Fruit fly (Drosophila melanogaster) whole organism, embryonic: ENCODE results near the gene CG8960.
A peak's percentile ranks its signal among the peaks of the same experiment; 100 is the strongest.

Experiments
- Adf1 ChIP-seq: fragments of 200-800 bp; sonication (Bioruptor generic); IDR thresholded peaks from 2 replicates; pipeline ENCODE4 v1.3.6; 2022; ENCODE audit warnings: missing biosample characterization, missing genetic modification characterization
- CG11456 ChIP-seq: fragments of 200-800 bp; sonication (Bioruptor generic); IDR thresholded peaks from 3 replicates; pipeline ENCODE4 v1.3.6; 2022; ENCODE audit warnings: missing biosample characterization, missing genetic modification characterization
- CG11560 ChIP-seq: fragments of 200-800 bp; sonication (Bioruptor generic); IDR thresholded peaks from 3 replicates; pipeline ENCODE4 v1.3.6; 2022; ENCODE audit warnings: missing biosample characterization, missing genetic modification characterization
- CG12744 ChIP-seq: fragments of 200-800 bp; sonication (Bioruptor generic); optimal IDR thresholded peaks from 2 replicates; lab custom pipeline; 2016; ENCODE audit warnings: missing biosample characterization, missing genetic modification characterization
- CG13424 ChIP-seq: fragments of 200-800 bp; sonication (Bioruptor generic); optimal IDR thresholded peaks from 2 replicates; lab custom pipeline; 2019; ENCODE audit warnings: missing biosample characterization, mild to moderate bottlenecking, missing genetic modification characterization, moderate library complexity
- CG13894 ChIP-seq: fragments of 200-800 bp; sonication (Bioruptor generic); optimal IDR thresholded peaks from 3 replicates; lab custom pipeline; 2018; ENCODE audit warnings: missing biosample characterization, mild to moderate bottlenecking, missing genetic modification characterization, moderate library complexity
- CG14441 ChIP-seq: fragments of 200-800 bp; sonication (Bioruptor generic); IDR thresholded peaks from 2 replicates; pipeline ENCODE4 v1.3.6; 2022; ENCODE audit warnings: missing biosample characterization, missing genetic modification characterization
- CG1792 ChIP-seq: fragments of 200-800 bp; sonication (Bioruptor generic); optimal IDR thresholded peaks from 2 replicates; lab custom pipeline; 2016; ENCODE audit warnings: missing biosample characterization, missing genetic modification characterization
- CG2889 ChIP-seq: fragments of 200-800 bp; sonication (Bioruptor generic); IDR thresholded peaks from 3 replicates; pipeline ENCODE4 v1.3.6; 2022; ENCODE audit warnings: missing biosample characterization, missing genetic modification characterization
- CG34224 ChIP-seq: fragments of 200-800 bp; sonication (Bioruptor generic); IDR thresholded peaks from 3 replicates; pipeline ENCODE4 v1.3.6; 2022; ENCODE audit warnings: missing biosample characterization, missing genetic modification characterization; ENCODE audit not compliant: partially characterized antibody
- CG5245 ChIP-seq: fragments of 200-800 bp; sonication (Bioruptor generic); optimal IDR thresholded peaks from 3 replicates; lab custom pipeline; 2016; ENCODE audit warnings: missing biosample characterization, missing genetic modification characterization
- CG5953 ChIP-seq: fragments of 200-800 bp; sonication (Bioruptor generic); IDR thresholded peaks from 2 replicates; pipeline ENCODE4 v1.3.6; 2022; ENCODE audit warnings: missing biosample characterization, missing genetic modification characterization
- CG6813 ChIP-seq: fragments of 200-800 bp; sonication (Bioruptor generic); optimal IDR thresholded peaks from 2 replicates; lab custom pipeline; 2017; ENCODE audit warnings: missing biosample characterization, missing genetic modification characterization, mild to moderate bottlenecking, moderate library complexity, missing genetic modification reagents
- CG7786 ChIP-seq: fragments of 200-800 bp; sonication (Bioruptor generic); optimal IDR thresholded peaks from 2 replicates; lab custom pipeline; 2016; ENCODE audit warnings: missing biosample characterization, missing genetic modification characterization
- CG8924 ChIP-seq: fragments of 200-800 bp; optimal IDR thresholded peaks from 3 replicates; lab custom pipeline; 2019; ENCODE audit warnings: missing biosample characterization, mild to moderate bottlenecking, missing genetic modification characterization, moderate library complexity
- CG9817 ChIP-seq: fragments of 200-800 bp; sonication (Bioruptor generic); optimal IDR thresholded peaks from 2 replicates; lab custom pipeline; 2018; ENCODE audit warnings: missing biosample characterization, mild to moderate bottlenecking, missing genetic modification characterization, moderate library complexity
- Dfd ChIP-seq, 2 experiments: fragments of >200 bp; optimal IDR thresholded peaks; 2 replicates each; lab custom pipeline; 2017; ENCODE audit warnings: missing biosample characterization in 2 of 2, missing genetic modification characterization in 2 of 2
- Dip2 ChIP-seq: fragments of 200-800 bp; sonication (Bioruptor generic); IDR thresholded peaks from 2 replicates; pipeline ENCODE4 v1.3.6; 2022; ENCODE audit warnings: missing biosample characterization, missing genetic modification characterization
- E2f1 ChIP-seq: fragments of 200-800 bp; sonication (Bioruptor generic); IDR thresholded peaks from 2 replicates; pipeline ENCODE4 v1.3.6; 2022; ENCODE audit warnings: missing biosample characterization, missing genetic modification characterization
- Fer3 ChIP-seq: fragments of 200-800 bp; sonication (Bioruptor generic); optimal IDR thresholded peaks from 2 replicates; lab custom pipeline; 2018; ENCODE audit warnings: missing biosample characterization, mild to moderate bottlenecking, missing genetic modification characterization, moderate library complexity
- H2.0 ChIP-seq: fragments of 200-800 bp; sonication (Bioruptor generic); IDR thresholded peaks from 2 replicates; pipeline ENCODE4 v1.3.6; 2022; ENCODE audit warnings: missing biosample characterization, missing genetic modification characterization
- HLH4C ChIP-seq: fragments of 200-800 bp; sonication (Bioruptor generic); IDR thresholded peaks from 3 replicates; pipeline ENCODE4 v1.3.6; 2022; ENCODE audit warnings: missing biosample characterization, missing genetic modification characterization; ENCODE audit not compliant: partially characterized antibody
- Hr78 ChIP-seq, 2 experiments: fragments of 200-800 bp in 1 of 2; fragments of >200 bp in 1 of 2; sonication (Bioruptor generic) in 1 of 2; optimal IDR thresholded peaks; 2 replicates each; lab custom pipeline; 2017 to 2019; ENCODE audit warnings: missing biosample characterization in 2 of 2, missing genetic modification characterization in 2 of 2, mild to moderate bottlenecking in 1 of 2, moderate library complexity in 1 of 2
- Meics ChIP-seq: fragments of 200-800 bp; sonication (Bioruptor generic); optimal IDR thresholded peaks from 2 replicates; lab custom pipeline; 2017; ENCODE audit warnings: missing biosample characterization, mild to moderate bottlenecking, missing genetic modification characterization
- Nf-YA ChIP-seq: fragments of 200-800 bp; sonication (Bioruptor generic); IDR thresholded peaks from 2 replicates; pipeline ENCODE4 v1.3.6; 2022; ENCODE audit warnings: missing biosample characterization, missing genetic modification characterization
- Optix ChIP-seq: fragments of 200-800 bp; sonication (Bioruptor generic); IDR thresholded peaks from 3 replicates; pipeline ENCODE4 v1.3.6; 2022; ENCODE audit warnings: missing biosample characterization, missing genetic modification characterization
- Poxn ChIP-seq: fragments of 200-800 bp; sonication (Bioruptor generic); IDR thresholded peaks from 2 replicates; pipeline ENCODE4 v1.3.6; 2022; ENCODE audit warnings: missing biosample characterization, missing genetic modification characterization
- Usf ChIP-seq: fragments of 200-800 bp; sonication (Bioruptor generic); optimal IDR thresholded peaks from 2 replicates; lab custom pipeline; 2017; ENCODE audit warnings: missing genotype, missing biosample characterization, missing genetic modification characterization
- Xbp1 ChIP-seq: fragments of 200-800 bp; sonication (Bioruptor generic); optimal IDR thresholded peaks from 3 replicates; lab custom pipeline; 2016; ENCODE audit warnings: missing biosample characterization, mild to moderate bottlenecking, missing genetic modification characterization
- amos ChIP-seq: fragments of 200-800 bp; sonication (Bioruptor generic); IDR thresholded peaks from 2 replicates; pipeline ENCODE4 v1.3.6; 2022; ENCODE audit warnings: missing biosample characterization, missing genetic modification characterization; ENCODE audit not compliant: partially characterized antibody
- bsh ChIP-seq, 2 experiments: fragments of 200-800 bp; sonication (Bioruptor generic); optimal IDR thresholded peaks; 2 replicates each; lab custom pipeline; 2017 to 2018; ENCODE audit warnings: mild to moderate bottlenecking in 2 of 2, missing biosample characterization in 2 of 2, missing genetic modification characterization in 2 of 2, moderate library complexity in 1 of 2
- cad ChIP-seq: fragments of >200 bp; optimal IDR thresholded peaks from 2 replicates; lab custom pipeline; 2017; ENCODE audit warnings: missing biosample characterization, missing genetic modification characterization
- crp ChIP-seq, 2 experiments: fragments of 200-800 bp; sonication (Bioruptor generic); optimal IDR thresholded peaks; 2 replicates in 1 of 2; 3 replicates in 1 of 2; lab custom pipeline; 2017; ENCODE audit warnings: missing biosample characterization in 2 of 2, missing genetic modification characterization in 2 of 2, mild to moderate bottlenecking in 1 of 2, moderate library complexity in 1 of 2
- dysf ChIP-seq: fragments of 200-800 bp; sonication (Bioruptor generic); IDR thresholded peaks from 3 replicates; pipeline ENCODE4 v1.3.6; 2022; ENCODE audit warnings: missing biosample characterization, missing genetic modification characterization
- esg ChIP-seq: fragments of 200-800 bp; sonication (Bioruptor generic); conservative IDR thresholded peaks from 2 replicates; pipeline ENCODE4 v1.3.6; 2022; ENCODE audit warnings: missing biosample characterization, missing genetic modification characterization
- fd3F ChIP-seq: fragments of 200-800 bp; sonication (Bioruptor generic); optimal IDR thresholded peaks from 2 replicates; lab custom pipeline; 2018; ENCODE audit warnings: missing biosample characterization, mild to moderate bottlenecking, missing genetic modification characterization, moderate library complexity
- gem ChIP-seq: fragments of 200-800 bp; sonication (Bioruptor generic); optimal IDR thresholded peaks from 2 replicates; lab custom pipeline; 2019; ENCODE audit warnings: missing biosample characterization, mild to moderate bottlenecking, missing genetic modification characterization, moderate library complexity
- jing ChIP-seq: fragments of 200-800 bp; sonication (Bioruptor generic); optimal IDR thresholded peaks from 2 replicates; lab custom pipeline; 2018; ENCODE audit warnings: missing biosample characterization, mild to moderate bottlenecking, missing genetic modification characterization
- ken ChIP-seq: fragments of 200-800 bp; sonication (Bioruptor generic); IDR thresholded peaks from 3 replicates; pipeline ENCODE4 v1.3.6; 2022; ENCODE audit warnings: missing biosample characterization, missing genetic modification characterization
- mirr ChIP-seq: fragments of 200-800 bp; sonication (Bioruptor generic); optimal IDR thresholded peaks from 3 replicates; lab custom pipeline; 2018; ENCODE audit warnings: missing biosample characterization, mild to moderate bottlenecking, missing genetic modification characterization
- nau ChIP-seq: fragments of 200-800 bp; sonication (Bioruptor generic); optimal IDR thresholded peaks from 3 replicates; lab custom pipeline; 2017; ENCODE audit warnings: missing biosample characterization, mild to moderate bottlenecking, missing genetic modification characterization, missing genetic modification reagents
- p53 ChIP-seq: fragments of 200-800 bp; sonication (Bioruptor generic); optimal IDR thresholded peaks from 2 replicates; lab custom pipeline; 2016; ENCODE audit warnings: missing biosample characterization, missing genetic modification characterization
- pfk ChIP-seq: fragments of 200-800 bp; sonication (Bioruptor generic); optimal IDR thresholded peaks from 2 replicates; lab custom pipeline; 2018; ENCODE audit warnings: missing biosample characterization, mild to moderate bottlenecking, missing genetic modification characterization, moderate library complexity
- shn ChIP-seq: fragments of 200-800 bp; sonication (Bioruptor generic); optimal IDR thresholded peaks from 3 replicates; lab custom pipeline; 2016; ENCODE audit warnings: missing biosample characterization, missing genetic modification characterization
- ssp ChIP-seq: fragments of 200-800 bp; sonication (Bioruptor generic); IDR thresholded peaks from 2 replicates; pipeline ENCODE4 v1.3.6; 2022; ENCODE audit warnings: missing biosample characterization, missing genetic modification characterization
- tgo ChIP-seq: fragments of 200-800 bp; sonication (Bioruptor generic); IDR thresholded peaks from 3 replicates; pipeline ENCODE4 v1.3.6; 2022; ENCODE audit warnings: missing biosample characterization, missing genetic modification characterization
- tup ChIP-seq: fragments of 200-800 bp; sonication (Bioruptor generic); optimal IDR thresholded peaks from 2 replicates; lab custom pipeline; 2016; ENCODE audit warnings: missing biosample characterization, mild to moderate bottlenecking, missing genetic modification characterization, moderate library complexity
- tx ChIP-seq: fragments of 200-800 bp; sonication (Bioruptor generic); optimal IDR thresholded peaks from 2 replicates; lab custom pipeline; 2016; ENCODE audit warnings: missing biosample characterization, missing genetic modification characterization
- unc-4 ChIP-seq: fragments of 200-800 bp; sonication (Bioruptor generic); IDR thresholded peaks from 2 replicates; pipeline ENCODE4 v1.3.6; 2022; ENCODE audit warnings: missing biosample characterization, missing genetic modification characterization; ENCODE audit not compliant: partially characterized antibody
- unpg ChIP-seq: fragments of 200-800 bp; sonication (Bioruptor generic); optimal IDR thresholded peaks from 3 replicates; lab custom pipeline; 2018; ENCODE audit warnings: missing biosample characterization, mild to moderate bottlenecking, missing genetic modification characterization, moderate library complexity

CG8960 gene

DNA sequence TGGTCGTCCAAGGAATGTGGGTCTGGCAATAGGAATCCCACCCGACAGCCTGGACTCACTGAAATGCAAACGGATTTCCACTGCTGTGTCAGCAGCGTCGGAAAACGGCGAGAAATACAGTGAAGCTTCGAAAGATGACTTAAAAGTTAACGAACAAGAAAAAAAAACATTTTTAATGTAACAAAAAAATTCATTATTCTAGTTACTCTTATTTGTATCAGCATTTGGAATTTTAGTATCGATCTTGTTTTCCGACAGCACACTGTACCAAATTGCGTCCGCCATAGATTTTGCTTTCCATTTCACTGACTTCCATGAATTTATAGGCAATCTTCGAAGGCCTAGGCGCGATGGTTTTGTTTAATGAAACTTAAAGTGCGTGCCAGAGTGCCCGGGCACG is 32.0 kb upstream of the CG8960 start (continued):
- no peak for TF ChIP-seq CG11560 (tag; lab: Robert Waterston, UW)
- TF ChIP-seq Poxn (GFP tag; lab: Robert Waterston, UW): no peak
- no peak for TF ChIP-seq Usf (GFP tag; lab: Kevin White, UChicago)
- no peak for TF ChIP-seq crp (GFP tag; optimal IDR thresholded peaks at IDR 0.05; lab: Kevin White, UChicago)
- no peak for TF ChIP-seq HLH4C (GFP tag; lab: Robert Waterston, UW)
- TF ChIP-seq unc-4: no peak
- peak in 1 of 2 experiments; percentile 38 for TF ChIP-seq bsh (GFP tag; optimal IDR thresholded peaks at IDR 0.05; lab: Kevin White, UChicago)
- no peak for TF ChIP-seq CG6813
- peak; percentile 34; the same call in 1 of the 2 replicates for TF ChIP-seq CG14441
- TF ChIP-seq CG8924 (tag; lab: Kevin White, UChicago): no peak
- TF ChIP-seq CG13894: peak; percentile 3
- TF ChIP-seq dysf: peak; percentile 64
- no peak for TF ChIP-seq amos (GFP tag; lab: Robert Waterston, UW)
- no peak for TF ChIP-seq CG1792 (GFP tag; lab: Kevin White, UChicago)
- TF ChIP-seq pfk: no peak
- no peak for TF ChIP-seq Dfd (GFP tag; optimal IDR thresholded peaks at IDR 0.05; lab: Kevin White, UChicago)
- 0 out of 3 replicates have a peak, but pooled peaks have one; percentile 41 for TF ChIP-seq CG11456 (GFP tag; lab: Robert Waterston, UW)
- TF ChIP-seq mirr (GFP tag; lab: Kevin White, UChicago): no peak
- no peak for TF ChIP-seq p53 (GFP tag; lab: Kevin White, UChicago)
- TF ChIP-seq Fer3 (tag; lab: Kevin White, UChicago): peak; percentile 35
- no peak for TF ChIP-seq nau
- no peak for TF ChIP-seq tx (GFP tag; lab: Kevin White, UChicago)
- no peak for TF ChIP-seq CG7786 (GFP tag; lab: Kevin White, UChicago)
- peak; percentile 49; the same call in 1 of the 3 replicates for TF ChIP-seq Optix (GFP tag; lab: Robert Waterston, UW)
- no peak for TF ChIP-seq Adf1 (GFP tag; lab: Robert Waterston, UW)
- TF ChIP-seq ken (GFP tag; lab: Robert Waterston, UW): no peak; the same call in 2 of the 3 replicates
- no peak for TF ChIP-seq Hr78 (GFP tag; optimal IDR thresholded peaks at IDR 0.05; lab: Kevin White, UChicago)
- peak; percentile 53; the same call in 2 of the 3 replicates for TF ChIP-seq tgo (GFP tag; lab: Robert Waterston, UW)
- TF ChIP-seq CG13424 (tag; lab: Kevin White, UChicago): peak; percentile 33
- TF ChIP-seq Dip2 (GFP tag; lab: Robert Waterston, UW): no peak
- TF ChIP-seq shn (GFP tag; lab: Kevin White, UChicago): no peak
- TF ChIP-seq cad (GFP tag; lab: Kevin White, UChicago): no peak
- peak; percentile 25; the same call in 1 of the 2 replicates for TF ChIP-seq ssp
- TF ChIP-seq CG12744 (GFP tag; lab: Kevin White, UChicago): no peak
- 0 out of 2 replicates have a peak, but pooled peaks have one; percentile 17 for TF ChIP-seq esg (GFP tag; lab: Robert Waterston, UW)
- TF ChIP-seq CG5245 (GFP tag; lab: Kevin White, UChicago): no peak
- peak; percentile 55; the same call in 1 of the 2 replicates for TF ChIP-seq E2f1 (GFP tag; lab: Robert Waterston, UW)
- TF ChIP-seq Xbp1: peak; percentile 22
- TF ChIP-seq tup: no peak
- no peak for TF ChIP-seq CG9817 (tag; lab: Kevin White, UChicago)
- TF ChIP-seq H2.0 (GFP tag; lab: Robert Waterston, UW): 0 out of 2 replicates have a peak, but pooled peaks have one; percentile 31
- no peak for TF ChIP-seq CG34224 (GFP tag; lab: Robert Waterston, UW)
- no peak for TF ChIP-seq CG5953 (GFP tag; lab: Robert Waterston, UW)
- TF ChIP-seq Meics (GFP tag; lab: Kevin White, UChicago): peak; percentile 19
- no peak for TF ChIP-seq fd3F (GFP tag; lab: Kevin White, UChicago)
- peak; percentile 45 for TF ChIP-seq gem (tag; lab: Kevin White, UChicago)
- TF ChIP-seq unpg (GFP tag; lab: Kevin White, UChicago): peak; percentile 23
- TF ChIP-seq jing (GFP tag; lab: Kevin White, UChicago): no peak
- TF ChIP-seq CG2889 (GFP tag; lab: Robert Waterston, UW): no peak; the same call in 2 of the 3 replicates
- no peak for TF ChIP-seq Nf-YA (GFP tag; lab: Robert Waterston, UW)
